Fruit fly (Drosophila melanogaster): ENCODE measurements around the gene bur.

bur gene

dm6 chr2L:21142972-21143385 lies 36.5 kb downstream of the bur start, which contains the start of gene pths (continued):
- TF ChIP-seq CG14050 (GFP tag; IDR thresholded peaks at IDR 0.05), result no peak
- TF ChIP-seq CG8765 (GFP tag; IDR thresholded peaks at IDR 0.05), result no peak
- TF ChIP-seq odd (GFP tag; optimal IDR thresholded peaks at IDR 0.05), result no peak
- no peak for TF ChIP-seq CG17912 (GFP tag; optimal IDR thresholded peaks at IDR 0.05)
- TF ChIP-seq CG10274 (GFP tag; optimal IDR thresholded peaks at IDR 0.05), result no peak
- no peak for TF ChIP-seq so (GFP tag; IDR thresholded peaks at IDR 0.05)
- no peak for TF ChIP-seq gcm (GFP tag; optimal IDR thresholded peaks at IDR 0.05)
- TF ChIP-seq unpg (GFP tag; optimal IDR thresholded peaks at IDR 0.05), result no peak
- peak; percentile 86 for TF ChIP-seq Opbp (GFP tag; IDR thresholded peaks at IDR 0.05; ENCODE audit: partially characterized antibody)
- no peak for TF ChIP-seq lab (GFP tag; optimal IDR thresholded peaks at IDR 0.05)
- no peak for TF ChIP-seq CG1832 (GFP tag; optimal IDR thresholded peaks at IDR 0.05)
- no peak for TF ChIP-seq corto (GFP tag; optimal IDR thresholded peaks at IDR 0.05)
- no peak for TF ChIP-seq Awh (GFP tag; IDR thresholded peaks at IDR 0.05)
- TF ChIP-seq chn (GFP tag; optimal IDR thresholded peaks at IDR 0.05), result no peak
- TF ChIP-seq nom (GFP tag; optimal IDR thresholded peaks at IDR 0.05), result no peak
- peak; percentile 39 for TF ChIP-seq MBD-R2 (GFP tag; IDR thresholded peaks at IDR 0.05)
- peak; percentile 23 for TF ChIP-seq her (GFP tag; optimal IDR thresholded peaks at IDR 0.05)
- TF ChIP-seq CG18599 (GFP tag; optimal IDR thresholded peaks at IDR 0.05), result no peak
- TF ChIP-seq ash1 (GFP tag; optimal IDR thresholded peaks at IDR 0.05), result no peak
- TF ChIP-seq kni (GFP tag; optimal IDR thresholded peaks at IDR 0.05), result no peak
- TF ChIP-seq Poxn (GFP tag; IDR thresholded peaks at IDR 0.05), result no peak
- no peak for TF ChIP-seq crp (GFP tag; optimal IDR thresholded peaks at IDR 0.05)
- TF ChIP-seq unc-4 (GFP tag; IDR thresholded peaks at IDR 0.05; ENCODE audit: partially characterized antibody), result peak; percentile 74
- no peak for TF ChIP-seq pita (GFP tag; optimal IDR thresholded peaks at IDR 0.05)
- no peak for TF ChIP-seq CG11723 (GFP tag; optimal IDR thresholded peaks at IDR 0.05)
- TF ChIP-seq CG7357 (GFP tag; IDR thresholded peaks at IDR 0.05), result peak; percentile 100
- no peak for TF ChIP-seq HHEX (GFP tag; optimal IDR thresholded peaks at IDR 0.05)
- no peak for TF ChIP-seq CG5953 (GFP tag; IDR thresholded peaks at IDR 0.05)
- TF ChIP-seq row (GFP tag; IDR thresholded peaks at IDR 0.05), result peak; percentile 92
- no peak for TF ChIP-seq CG7987 (GFP tag; optimal IDR thresholded peaks at IDR 0.05)
- TF ChIP-seq eve (GFP tag; optimal IDR thresholded peaks at IDR 0.05), result no peak
- TF ChIP-seq HLHmδ (GFP tag; optimal IDR thresholded peaks at IDR 0.05), result no peak
- TF ChIP-seq ken (GFP tag; IDR thresholded peaks at IDR 0.05), result peak; percentile 47; the same call in 1 of the 3 replicates
- TF ChIP-seq CG2202 (tag; optimal IDR thresholded peaks at IDR 0.05), result no peak
- TF ChIP-seq usp (GFP tag; optimal IDR thresholded peaks at IDR 0.05), result no peak
- no peak for TF ChIP-seq onecut (GFP tag; IDR thresholded peaks at IDR 0.05)
- TF ChIP-seq bbx (GFP tag; IDR thresholded peaks at IDR 0.05; ENCODE audit: partially characterized antibody), result peak; percentile 89
- TF ChIP-seq ara (GFP tag; IDR thresholded peaks at IDR 0.05), result no peak
- TF ChIP-seq ttk (GFP tag; IDR thresholded peaks at IDR 0.05), result no peak
- TF ChIP-seq schlank (tag; optimal IDR thresholded peaks at IDR 0.05), result no peak
- no peak for TF ChIP-seq CG10565 (GFP tag; optimal IDR thresholded peaks at IDR 0.05)
- no peak for TF ChIP-seq CG7745 (tag; optimal IDR thresholded peaks at IDR 0.05)
- TF ChIP-seq zen (tag; optimal IDR thresholded peaks at IDR 0.05), result peak; percentile 72
- peak; percentile 75; the same call in 1 of the 3 replicates for TF ChIP-seq CG11456 (GFP tag; IDR thresholded peaks at IDR 0.05)
- no peak for TF ChIP-seq nau (GFP tag; optimal IDR thresholded peaks at IDR 0.05)
- TF ChIP-seq CG30431 (GFP tag; optimal IDR thresholded peaks at IDR 0.05), result no peak
- no peak for TF ChIP-seq CG4328 (GFP tag; optimal IDR thresholded peaks at IDR 0.05)
- TF ChIP-seq gcm2 (GFP tag; optimal IDR thresholded peaks at IDR 0.05), result no peak
- no peak for TF ChIP-seq CG31365 (tag; optimal IDR thresholded peaks at IDR 0.05)
- no peak for TF ChIP-seq dan (GFP tag; IDR thresholded peaks at IDR 0.05)
- peak; percentile 77 for TF ChIP-seq Scr (GFP tag; IDR thresholded peaks at IDR 0.05; ENCODE audit: partially characterized antibody)

Measured in whole organism, embryonic.